Fruit fly (Drosophila melanogaster): Measurements from ENCODE around the gene raskol.

Gene raskol

dm6 chrX:17694873-17695446 lies 15.0 kb upstream of the raskol start (continued):
- peak; percentile 19 for TF ChIP-seq nerfin-1 (tag; optimal IDR thresholded peaks at IDR 0.05)
- TF ChIP-seq CG11695 (GFP tag; IDR thresholded peaks at IDR 0.05), result 0 out of 3 replicates have a peak, but pooled peaks have one; percentile 25
- TF ChIP-seq kah (GFP tag; optimal IDR thresholded peaks at IDR 0.05), result no peak
- no peak for TF ChIP-seq CG31365 (tag; optimal IDR thresholded peaks at IDR 0.05)
- no peak for TF ChIP-seq CG7271 (tag; optimal IDR thresholded peaks at IDR 0.05)
- TF ChIP-seq Optix (GFP tag; IDR thresholded peaks at IDR 0.05), result no peak
- no peak for TF ChIP-seq CG15011 (GFP tag; optimal IDR thresholded peaks at IDR 0.05)
- no peak for TF ChIP-seq CG3847 (GFP tag; IDR thresholded peaks at IDR 0.05)
- no peak for TF ChIP-seq mam (GFP tag; optimal IDR thresholded peaks at IDR 0.05)
- no peak for TF ChIP-seq pfk (GFP tag; optimal IDR thresholded peaks at IDR 0.05)
- peak; percentile 8 for TF ChIP-seq CG2120 (GFP tag; optimal IDR thresholded peaks at IDR 0.05)
- TF ChIP-seq MTF-1 (GFP tag; optimal IDR thresholded peaks at IDR 0.05; ENCODE audit: borderline replicate concordance), result no peak
- no peak for TF ChIP-seq CG2875 (GFP tag; optimal IDR thresholded peaks at IDR 0.05)
- no peak for TF ChIP-seq CG2889 (GFP tag; IDR thresholded peaks at IDR 0.05)
- peak; percentile 21 for TF ChIP-seq PHDP (tag; optimal IDR thresholded peaks at IDR 0.05)
- TF ChIP-seq nmo (GFP tag; optimal IDR thresholded peaks at IDR 0.05), result peak; percentile 54
- peak; percentile 74 for TF ChIP-seq Med (GFP tag)
- no peak for TF ChIP-seq CTCF (GFP tag; optimal IDR thresholded peaks at IDR 0.05)
- no peak for TF ChIP-seq corto (GFP tag; optimal IDR thresholded peaks at IDR 0.05)
- TF ChIP-seq NFAT (GFP tag; IDR thresholded peaks at IDR 0.05), result no peak
- no peak for TF ChIP-seq lbe (GFP tag; optimal IDR thresholded peaks at IDR 0.05)
- TF ChIP-seq Lhr (GFP tag; optimal IDR thresholded peaks at IDR 0.05), result no peak
- no peak for TF ChIP-seq Ssrp (tag; optimal IDR thresholded peaks at IDR 0.05)
- TF ChIP-seq CG12391 (tag; optimal IDR thresholded peaks at IDR 0.05), result peak; percentile 10
- peak; percentile 21 for TF ChIP-seq HHEX (GFP tag; optimal IDR thresholded peaks at IDR 0.05)
- TF ChIP-seq Eip74EF (GFP tag; optimal IDR thresholded peaks at IDR 0.05), result peak in 1 of 2 experiments; percentile 24
- no peak for TF ChIP-seq ranshi (GFP tag; IDR thresholded peaks at IDR 0.05)
- TF ChIP-seq CG18599 (GFP tag; optimal IDR thresholded peaks at IDR 0.05), result peak; percentile 16
- no peak for TF ChIP-seq dati (GFP tag; IDR thresholded peaks at IDR 0.05)
- TF ChIP-seq kni (GFP tag; optimal IDR thresholded peaks at IDR 0.05), result no peak
- TF ChIP-seq Mad (GFP tag; optimal IDR thresholded peaks at IDR 0.05), result no peak
- no peak for TF ChIP-seq bigmax (GFP tag; optimal IDR thresholded peaks at IDR 0.05)
- TF ChIP-seq crc (GFP tag; optimal IDR thresholded peaks at IDR 0.05), result no peak
- no peak for TF ChIP-seq Gsc (GFP tag; IDR thresholded peaks at IDR 0.05)
- no peak for TF ChIP-seq lmd (GFP tag; IDR thresholded peaks at IDR 0.05)
- TF ChIP-seq cad (GFP tag; optimal IDR thresholded peaks at IDR 0.05), result no peak
- no peak for TF ChIP-seq Camta (GFP tag; optimal IDR thresholded peaks at IDR 0.05)
- no peak for TF ChIP-seq salm (tag; optimal IDR thresholded peaks at IDR 0.05)
- TF ChIP-seq Dref (GFP tag; IDR thresholded peaks at IDR 0.05), result no peak
- TF ChIP-seq CG34224 (GFP tag; IDR thresholded peaks at IDR 0.05; ENCODE audit: partially characterized antibody), result no peak
- TF ChIP-seq nau (GFP tag; optimal IDR thresholded peaks at IDR 0.05), result no peak
- TF ChIP-seq ro (GFP tag; IDR thresholded peaks at IDR 0.05), result no peak
- TF ChIP-seq so (GFP tag; IDR thresholded peaks at IDR 0.05), result no peak
- no peak for TF ChIP-seq CG6254 (GFP tag; optimal IDR thresholded peaks at IDR 0.05)
- TF ChIP-seq CG10565 (GFP tag; optimal IDR thresholded peaks at IDR 0.05), result no peak
- no peak for TF ChIP-seq CG3163 (GFP tag; optimal IDR thresholded peaks at IDR 0.05)
- no peak for TF ChIP-seq slp2 (GFP tag; optimal IDR thresholded peaks at IDR 0.05)
- no peak for TF ChIP-seq btn (GFP tag; optimal IDR thresholded peaks at IDR 0.05)
- no peak for TF ChIP-seq CG11560 (tag; IDR thresholded peaks at IDR 0.05)
- TF ChIP-seq ems (GFP tag; optimal IDR thresholded peaks at IDR 0.05), result no peak
- TF ChIP-seq CG11696 (GFP tag; IDR thresholded peaks at IDR 0.05), result peak; percentile 53
